Worm (Caenorhabditis elegans) whole organism, L2 larva: ENCODE results near the gene vps-35.
A peak's percentile ranks its signal among the peaks of the same experiment; 100 is the strongest.

Source experiments
- C34F6.9 ChIP-seq: fragments of 150-350 bp; optimal IDR thresholded peaks from 2 replicates; lab custom pipeline; 2014; ENCODE audit warnings: missing biosample characterization, missing genetic modification characterization
- F13H6.1 ChIP-seq: sonication (generic microtip); optimal IDR thresholded peaks from 2 replicates; lab custom pipeline; 2016; ENCODE audit warnings: missing genetic modification characterization, missing compliant biosample characterization
- R02D3.7 ChIP-seq: fragments of 150-350 bp; optimal IDR thresholded peaks from 2 replicates; lab custom pipeline; 2014; ENCODE audit warnings: missing biosample characterization, missing genetic modification characterization
- Y55F3AM.14 ChIP-seq: fragments of 200-800 bp; sonication (Bioruptor generic); optimal IDR thresholded peaks from 2 replicates; lab custom pipeline; 2018; ENCODE audit warnings: mild to moderate bottlenecking, missing genetic modification characterization, missing compliant biosample characterization
- alr-1 ChIP-seq: fragments of 150-350 bp; optimal IDR thresholded peaks from 2 replicates; lab custom pipeline; 2014; ENCODE audit warnings: missing biosample characterization, missing genetic modification characterization
- aly-2 ChIP-seq: fragments of 150-350 bp; optimal IDR thresholded peaks from 2 replicates; lab custom pipeline; 2014; ENCODE audit warnings: missing biosample characterization, missing genetic modification characterization
- ama-1 ChIP-seq: fragments of 150-350 bp; optimal IDR thresholded peaks from 2 replicates; lab custom pipeline; 2018; ENCODE audit warnings: inconsistent platforms
- blmp-1 ChIP-seq: sonication (generic microtip); optimal IDR thresholded peaks from 2 replicates; lab custom pipeline; 2017; ENCODE audit warnings: missing genetic modification characterization, mild to moderate bottlenecking, missing compliant biosample characterization, antibody characterized with exemption, moderate library complexity; ENCODE audit not compliant: insufficient read depth
- ceh-16 ChIP-seq: fragments of 150-350 bp; optimal IDR thresholded peaks from 2 replicates; lab custom pipeline; 2014; ENCODE audit warnings: missing biosample characterization, missing genetic modification characterization
- ceh-82 ChIP-seq: fragments of 150-350 bp; optimal IDR thresholded peaks from 2 replicates; lab custom pipeline; 2014; ENCODE audit warnings: missing biosample characterization, missing genetic modification characterization
- crh-2 ChIP-seq: sonication (generic microtip); optimal IDR thresholded peaks from 2 replicates; lab custom pipeline; 2017; ENCODE audit warnings: missing biosample characterization, missing genetic modification characterization
- egl-27 ChIP-seq: sonication (generic microtip); optimal IDR thresholded peaks from 3 replicates; lab custom pipeline; 2017; ENCODE audit warnings: missing biosample characterization, missing genetic modification reagents, missing genetic modification characterization
- elt-1 ChIP-seq: fragments of 150-350 bp; optimal IDR thresholded peaks from 2 replicates; lab custom pipeline; 2014; ENCODE audit warnings: missing biosample characterization, missing genetic modification characterization
- elt-3 ChIP-seq: sonication (generic microtip); optimal IDR thresholded peaks from 2 replicates; lab custom pipeline; 2017; ENCODE audit warnings: missing biosample characterization, missing genetic modification characterization
- fos-1 ChIP-seq: fragments of 150-350 bp; optimal IDR thresholded peaks from 2 replicates; lab custom pipeline; 2014; ENCODE audit warnings: missing biosample characterization, missing genetic modification characterization
- gmeb-1 ChIP-seq: fragments of 150-350 bp; optimal IDR thresholded peaks from 2 replicates; lab custom pipeline; 2014; ENCODE audit warnings: missing biosample characterization, missing genetic modification characterization
- lin-11 ChIP-seq: fragments of 150-350 bp; sonication (generic microtip); optimal IDR thresholded peaks from 2 replicates; lab custom pipeline; 2014; ENCODE audit warnings: missing biosample characterization, missing genetic modification characterization, inconsistent platforms, mixed read lengths
- lin-13 ChIP-seq: fragments of 150-350 bp; optimal IDR thresholded peaks from 2 replicates; lab custom pipeline; 2014; ENCODE audit warnings: missing biosample characterization, missing genetic modification reagents, missing genetic modification characterization
- lin-39 ChIP-seq: fragments of 150-350 bp; optimal IDR thresholded peaks from 2 replicates; lab custom pipeline; 2014; ENCODE audit warnings: missing biosample characterization, missing genetic modification reagents, missing genetic modification characterization
- lsy-2 ChIP-seq, 2 experiments: fragments of 150-350 bp in 1 of 2; sonication (generic microtip) in 1 of 2; optimal IDR thresholded peaks; 2 replicates each; lab custom pipeline; 2014 to 2017; ENCODE audit warnings: missing biosample characterization in 2 of 2, missing genetic modification characterization in 2 of 2
- mab-5 ChIP-seq: fragments of 150-350 bp; optimal IDR thresholded peaks from 2 replicates; lab custom pipeline; 2014; ENCODE audit warnings: missing biosample characterization, missing genetic modification characterization
- mbf-1 ChIP-seq: sonication (generic microtip); optimal IDR thresholded peaks from 2 replicates; lab custom pipeline; 2017; ENCODE audit warnings: missing biosample characterization, missing genetic modification characterization
- mdl-1 ChIP-seq, 2 experiments: fragments of 150-350 bp in 1 of 2; sonication (generic microtip) in 1 of 2; optimal IDR thresholded peaks; 2 replicates each; lab custom pipeline; 2017; ENCODE audit warnings: missing biosample characterization in 2 of 2, missing genetic modification characterization in 2 of 2
- nhr-12 ChIP-seq: fragments of 150-350 bp; optimal IDR thresholded peaks from 2 replicates; lab custom pipeline; 2014; ENCODE audit warnings: missing biosample characterization, missing genetic modification characterization
- nhr-129 ChIP-seq: fragments of 150-350 bp; optimal IDR thresholded peaks from 2 replicates; lab custom pipeline; 2014; ENCODE audit warnings: missing biosample characterization, missing genetic modification characterization
- nhr-21 ChIP-seq: fragments of 150-350 bp; optimal IDR thresholded peaks from 2 replicates; lab custom pipeline; 2014; ENCODE audit warnings: missing biosample characterization, missing genetic modification characterization
- nhr-23 ChIP-seq: fragments of 150-350 bp; optimal IDR thresholded peaks from 2 replicates; lab custom pipeline; 2014; ENCODE audit warnings: missing biosample characterization, missing genetic modification reagents, missing genetic modification characterization
- nhr-237 ChIP-seq: fragments of 150-350 bp; optimal IDR thresholded peaks from 2 replicates; lab custom pipeline; 2014; ENCODE audit warnings: missing biosample characterization, missing genetic modification characterization
- nhr-25 ChIP-seq: fragments of 150-350 bp; sonication (generic microtip); optimal IDR thresholded peaks from 3 replicates; lab custom pipeline; 2014; ENCODE audit warnings: missing biosample characterization, missing genetic modification characterization
- nhr-6 ChIP-seq: fragments of 150-350 bp; optimal IDR thresholded peaks from 2 replicates; lab custom pipeline; 2014; ENCODE audit warnings: missing biosample characterization, missing genetic modification characterization
- peb-1 ChIP-seq: fragments of 150-350 bp; optimal IDR thresholded peaks from 2 replicates; lab custom pipeline; 2014; ENCODE audit warnings: missing biosample characterization, missing genetic modification characterization
- sem-4 ChIP-seq: fragments of 150-350 bp; optimal IDR thresholded peaks from 2 replicates; lab custom pipeline; 2014; ENCODE audit warnings: missing biosample characterization, missing genetic modification reagents, missing genetic modification characterization
- skn-1 ChIP-seq: sonication (generic microtip); optimal IDR thresholded peaks from 2 replicates; lab custom pipeline; 2017; ENCODE audit warnings: missing biosample characterization, missing genetic modification characterization
- sma-3 ChIP-seq: sonication (generic microtip); optimal IDR thresholded peaks from 2 replicates; lab custom pipeline; 2016; ENCODE audit warnings: missing genetic modification reagents, missing genetic modification characterization, missing compliant biosample characterization
- sma-9 ChIP-seq, 2 experiments: fragments of 150-350 bp in 1 of 2; sonication (generic microtip) in 1 of 2; optimal IDR thresholded peaks; 2 replicates each; lab custom pipeline; 2014 to 2016; ENCODE audit warnings: missing genetic modification characterization in 2 of 2, mild to moderate bottlenecking in 1 of 2, missing biosample characterization in 1 of 2, missing compliant biosample characterization in 1 of 2, missing genetic modification reagents in 1 of 2, moderate library complexity in 1 of 2
- snpc-4 ChIP-seq: fragments of 150-350 bp; optimal IDR thresholded peaks from 2 replicates; lab custom pipeline; 2014; ENCODE audit warnings: missing biosample characterization, missing genetic modification characterization
- unc-39 ChIP-seq: fragments of 150-350 bp; optimal IDR thresholded peaks from 2 replicates; lab custom pipeline; 2014; ENCODE audit warnings: missing biosample characterization, missing genetic modification characterization
- unc-62 ChIP-seq: fragments of 150-350 bp; optimal IDR thresholded peaks from 2 replicates; lab custom pipeline; 2014; ENCODE audit warnings: missing biosample characterization, missing genetic modification reagents, missing genetic modification characterization
- zag-1 ChIP-seq: fragments of 150-350 bp; optimal IDR thresholded peaks from 2 replicates; lab custom pipeline; 2014; ENCODE audit warnings: missing biosample characterization, missing genetic modification characterization
- ztf-1 ChIP-seq: fragments of 200-800 bp; sonication (Bioruptor generic); conservative IDR thresholded peaks from 2 replicates; pipeline ENCODE4 v1.3.6; 2022; ENCODE audit warnings: missing genetic modification characterization, missing compliant biosample characterization
- ztf-11 ChIP-seq: sonication (generic microtip); optimal IDR thresholded peaks from 2 replicates; lab custom pipeline; 2017; ENCODE audit warnings: missing biosample characterization, missing genetic modification characterization
- ztf-4 ChIP-seq: fragments of 150-350 bp; optimal IDR thresholded peaks from 2 replicates; lab custom pipeline; 2014; ENCODE audit warnings: missing biosample characterization, missing genetic modification characterization

vps-35 gene

ce11 chrII:5928502-5928901 is 20.9 kb downstream of the vps-35 start, which contains the start of gene egl-44:
egl-44 (plus strand) TSS chrII:5928802.
- TF ChIP-seq sma-9 (GFP tag; optimal IDR thresholded peaks at IDR 0.05; lab: Kevin White, UChicago) (no peak), sma-9 (tag; optimal IDR thresholded peaks at IDR 0.05; lab: Kevin White, UChicago) (no peak), nhr-25 (no peak), sem-4 (no peak), R02D3.7 (tag; lab: Kevin White, UChicago) (no peak), lin-11 (tag; lab: Kevin White, UChicago) (no peak), nhr-6 (tag; lab: Kevin White, UChicago) (no peak), mab-5 (tag; lab: Kevin White, UChicago) (no peak)

DNA sequence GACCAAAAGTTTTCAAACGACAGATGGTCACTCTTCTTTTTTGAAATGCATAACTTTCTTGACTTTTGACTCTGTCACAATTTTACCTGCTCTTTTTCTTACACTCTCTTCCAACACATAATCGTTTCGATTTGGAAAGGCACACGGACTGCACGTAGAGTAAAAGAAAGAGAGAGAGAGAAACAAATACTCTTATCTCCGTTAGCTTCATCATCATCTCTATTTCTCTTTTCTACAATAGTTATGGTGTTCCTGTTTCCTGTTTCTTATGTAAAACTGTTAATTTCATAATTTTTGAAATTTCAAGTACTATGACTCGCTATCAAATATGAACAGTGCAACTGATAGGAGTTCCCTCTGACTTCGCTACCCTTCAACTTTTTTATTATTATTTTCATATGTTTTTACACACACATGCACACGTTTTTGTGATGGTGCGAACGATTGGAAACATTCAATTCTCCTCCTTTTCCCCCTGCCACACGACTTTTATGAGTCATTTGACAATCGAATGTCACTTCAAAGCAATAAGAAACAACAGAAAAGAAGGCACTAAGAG is 22.6 kb downstream of the vps-35 start:
- TF ChIP-seq nhr-6 (tag; lab: Kevin White, UChicago) (no peak), lsy-2 (tag; optimal IDR thresholded peaks at IDR 0.05; lab: Kevin White, UChicago) (peak in 1 of 2 experiments; percentile 8), sma-3 (GFP tag; lab: Kevin White, UChicago) (no peak), elt-1 (tag; lab: Kevin White, UChicago) (no peak), nhr-21 (no peak), elt-3 (tag; lab: Kevin White, UChicago) (no peak), nhr-12 (tag; lab: Kevin White, UChicago) (no peak), zag-1 (no peak), ztf-4 (tag; lab: Kevin White, UChicago) (no peak), gmeb-1 (tag; lab: Kevin White, UChicago) (no peak), skn-1 (tag; lab: Kevin White, UChicago) (peak; percentile 81), R02D3.7 (tag; lab: Kevin White, UChicago) (no peak), nhr-129 (tag; lab: Kevin White, UChicago) (peak; percentile 44), C34F6.9 (tag; lab: Kevin White, UChicago) (no peak), crh-2 (peak; percentile 63), fos-1 (tag; lab: Kevin White, UChicago) (peak; percentile 99), sma-9 (GFP tag; optimal IDR thresholded peaks at IDR 0.05; lab: Kevin White, UChicago) (peak; percentile 46), sma-9 (tag; optimal IDR thresholded peaks at IDR 0.05; lab: Kevin White, UChicago) (no peak), alr-1 (no peak), lin-11 (tag; lab: Kevin White, UChicago) (no peak), ceh-16 (tag; lab: Kevin White, UChicago) (no peak), unc-62 (no peak), egl-27 (tag; lab: Kevin White, UChicago) (no peak), mbf-1 (tag; lab: Kevin White, UChicago) (no peak), nhr-23 (tag; lab: Kevin White, UChicago) (no peak)

DNA sequence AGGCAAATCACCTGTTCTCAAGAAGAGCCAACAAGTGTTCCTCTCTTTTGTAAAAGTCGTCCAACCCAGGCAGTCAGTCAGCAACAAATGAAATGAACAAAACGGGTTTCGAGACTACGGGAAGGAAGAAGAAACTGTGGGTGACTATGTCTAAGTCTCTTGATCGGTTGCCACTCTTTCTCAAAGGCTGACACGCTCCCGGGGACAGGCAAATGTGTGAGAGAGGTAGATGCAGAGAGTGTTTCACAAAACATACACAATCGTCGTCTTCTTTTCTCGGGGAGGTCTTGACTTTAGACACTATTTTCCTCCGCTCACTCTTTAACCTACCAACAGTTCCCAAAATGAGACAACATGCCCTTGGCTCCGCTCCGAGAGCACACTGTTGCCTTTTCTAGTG is 23.5 kb downstream of the vps-35 start:
- peak; percentile 62 for TF ChIP-seq nhr-25
- peak; percentile 27 for TF ChIP-seq lin-13 (GFP tag; lab: Kevin White, UChicago)
- TF ChIP-seq egl-27 (tag; lab: Kevin White, UChicago), result no peak
- no peak for TF ChIP-seq elt-1 (tag; lab: Kevin White, UChicago)
- TF ChIP-seq R02D3.7 (tag; lab: Kevin White, UChicago), result no peak
- TF ChIP-seq ztf-11 (tag; lab: Kevin White, UChicago), result no peak
- TF ChIP-seq ama-1 (lab: Kevin White, UChicago), result no peak
- no peak for TF ChIP-seq peb-1 (tag; lab: Kevin White, UChicago)
- TF ChIP-seq nhr-21, result peak; percentile 27
- TF ChIP-seq nhr-237 (tag; lab: Kevin White, UChicago), result no peak
- TF ChIP-seq crh-2, result peak; percentile 51
- no peak for TF ChIP-seq ceh-82
- TF ChIP-seq ztf-1 (GFP tag; lab: Robert Waterston, UW), result no peak
- no peak for TF ChIP-seq lin-39 (tag; lab: Kevin White, UChicago)
- no peak for TF ChIP-seq elt-3 (tag; lab: Kevin White, UChicago)
- TF ChIP-seq C34F6.9 (tag; lab: Kevin White, UChicago), result no peak
- no peak for TF ChIP-seq gmeb-1 (tag; lab: Kevin White, UChicago)
- no peak for TF ChIP-seq mdl-1 (tag; optimal IDR thresholded peaks at IDR 0.05; lab: Kevin White, UChicago)
- TF ChIP-seq sem-4, result no peak
- no peak for TF ChIP-seq Y55F3AM.14 (GFP tag; lab: Kevin White, UChicago)
- TF ChIP-seq blmp-1 (tag; lab: Kevin White, UChicago), result peak; percentile 28
- TF ChIP-seq nhr-23 (tag; lab: Kevin White, UChicago), result no peak
- TF ChIP-seq unc-39 (tag; lab: Kevin White, UChicago), result no peak
- peak; percentile 32 for TF ChIP-seq sma-9 (GFP tag; optimal IDR thresholded peaks at IDR 0.05; lab: Kevin White, UChicago)
- no peak for TF ChIP-seq sma-9 (tag; optimal IDR thresholded peaks at IDR 0.05; lab: Kevin White, UChicago)
- no peak for TF ChIP-seq mab-5 (tag; lab: Kevin White, UChicago)
- no peak for TF ChIP-seq alr-1
- TF ChIP-seq snpc-4 (tag; lab: Kevin White, UChicago), result no peak
- no peak for TF ChIP-seq lsy-2 (tag; optimal IDR thresholded peaks at IDR 0.05; lab: Kevin White, UChicago)
- TF ChIP-seq nhr-6 (tag; lab: Kevin White, UChicago), result no peak
- TF ChIP-seq sma-3 (GFP tag; lab: Kevin White, UChicago), result peak; percentile 23
- peak; percentile 53 for TF ChIP-seq F13H6.1 (tag; lab: Kevin White, UChicago)
- peak; percentile 68 for TF ChIP-seq fos-1 (tag; lab: Kevin White, UChicago)
- TF ChIP-seq nhr-129 (tag; lab: Kevin White, UChicago), result peak; percentile 81
- TF ChIP-seq aly-2 (tag; lab: Kevin White, UChicago), result no peak
- TF ChIP-seq, all 48 proteins: peak for 10
